Worm (Caenorhabditis elegans): ENCODE data around the gene ZC204.6.

- TF ChIP-seq dao-5 (tag; optimal IDR thresholded peaks at IDR 0.05) = no peak
- TF ChIP-seq W03F9.2 (tag; optimal IDR thresholded peaks at IDR 0.05) = no peak
- no peak for TF ChIP-seq him-1 (tag; optimal IDR thresholded peaks at IDR 0.05)
Measured at ce11 chrII:1625666-1626065, 19.0 kb downstream of the ZC204.6 start, which contains the start of gene C08E3.14.

All from whole organism, L4/young adult.